Fruit fly (Drosophila melanogaster) whole organism, embryonic: ENCODE measurements around the gene ssh.
A peak's percentile ranks its signal among the peaks of the same experiment; 100 is the strongest.

ENCODE experiments used
- Ada2b ChIP-seq: fragments of 200-800 bp; sonication (Bioruptor generic); IDR thresholded peaks from 2 replicates; pipeline ENCODE4 v1.3.6; 2022; ENCODE audit warnings: missing biosample characterization, missing genetic modification characterization
- Adf1 ChIP-seq: fragments of 200-800 bp; sonication (Bioruptor generic); IDR thresholded peaks from 2 replicates; pipeline ENCODE4 v1.3.6; 2022; ENCODE audit warnings: missing biosample characterization, missing genetic modification characterization
- Atf-2 ChIP-seq: fragments of 200-800 bp; sonication (Bioruptor generic); optimal IDR thresholded peaks from 2 replicates; lab custom pipeline; 2016; ENCODE audit warnings: missing biosample characterization, missing genetic modification characterization
- CG11456 ChIP-seq: fragments of 200-800 bp; sonication (Bioruptor generic); IDR thresholded peaks from 3 replicates; pipeline ENCODE4 v1.3.6; 2022; ENCODE audit warnings: missing biosample characterization, missing genetic modification characterization
- CG11695 ChIP-seq: fragments of 200-800 bp; sonication (Bioruptor generic); IDR thresholded peaks from 3 replicates; pipeline ENCODE4 v1.3.6; 2022; ENCODE audit warnings: missing biosample characterization, missing genetic modification characterization
- CG11723 ChIP-seq: fragments of 200-800 bp; sonication (Bioruptor generic); optimal IDR thresholded peaks from 2 replicates; lab custom pipeline; 2017; ENCODE audit warnings: missing biosample characterization, mild to moderate bottlenecking, missing genetic modification characterization
- CG12104 ChIP-seq: fragments of 200-800 bp; sonication (Bioruptor generic); optimal IDR thresholded peaks from 3 replicates; lab custom pipeline; 2016; ENCODE audit warnings: missing biosample characterization, missing genetic modification characterization
- CG12236 ChIP-seq: fragments of 200-800 bp; sonication (Bioruptor generic); optimal IDR thresholded peaks from 2 replicates; lab custom pipeline; 2016; ENCODE audit warnings: missing biosample characterization, missing genetic modification characterization
- CG14667 ChIP-seq: fragments of 200-800 bp; sonication (Bioruptor generic); IDR thresholded peaks from 2 replicates; pipeline ENCODE4 v1.3.6; 2022; ENCODE audit warnings: missing biosample characterization, missing genetic modification characterization
- CG15479 ChIP-seq: fragments of 200-800 bp; sonication (Bioruptor generic); optimal IDR thresholded peaks from 3 replicates; lab custom pipeline; 2019; ENCODE audit warnings: missing biosample characterization, mild to moderate bottlenecking, missing genetic modification characterization, moderate library complexity
- CG2120 ChIP-seq: fragments of 200-800 bp; sonication (Bioruptor generic); optimal IDR thresholded peaks from 3 replicates; lab custom pipeline; 2016; ENCODE audit warnings: missing biosample characterization, missing genetic modification characterization
- CG2129 ChIP-seq: fragments of 200-800 bp; sonication (Bioruptor generic); IDR thresholded peaks from 2 replicates; pipeline ENCODE4 v1.3.6; 2022; ENCODE audit warnings: missing biosample characterization, missing genetic modification characterization; ENCODE audit not compliant: partially characterized antibody
- CG2875 ChIP-seq: fragments of 200-800 bp; sonication (Bioruptor generic); optimal IDR thresholded peaks from 2 replicates; lab custom pipeline; 2017; ENCODE audit warnings: missing biosample characterization, mild to moderate bottlenecking, missing genetic modification characterization, missing genetic modification reagents
- CG3163 ChIP-seq: fragments of 200-800 bp; sonication (Bioruptor generic); optimal IDR thresholded peaks from 3 replicates; lab custom pipeline; 2016; ENCODE audit warnings: missing biosample characterization, missing genetic modification characterization
- CG33557 ChIP-seq: fragments of 200-800 bp; sonication (Bioruptor generic); optimal IDR thresholded peaks from 2 replicates; lab custom pipeline; 2019; ENCODE audit warnings: missing biosample characterization, mild to moderate bottlenecking, missing genetic modification characterization, moderate library complexity
- CG3995 ChIP-seq: fragments of 200-800 bp; sonication (Bioruptor generic); optimal IDR thresholded peaks from 3 replicates; lab custom pipeline; 2016; ENCODE audit warnings: missing biosample characterization, missing genetic modification characterization
- CG4707 ChIP-seq: fragments of 200-800 bp; sonication (Bioruptor generic); optimal IDR thresholded peaks from 2 replicates; lab custom pipeline; 2018; ENCODE audit warnings: missing biosample characterization, mild to moderate bottlenecking, missing genetic modification characterization, moderate library complexity
- CG5245 ChIP-seq: fragments of 200-800 bp; sonication (Bioruptor generic); optimal IDR thresholded peaks from 3 replicates; lab custom pipeline; 2016; ENCODE audit warnings: missing biosample characterization, missing genetic modification characterization
- CG6683 ChIP-seq: fragments of 200-800 bp; sonication (Bioruptor generic); optimal IDR thresholded peaks from 2 replicates; lab custom pipeline; 2017; ENCODE audit warnings: missing biosample characterization, mild to moderate bottlenecking, missing genetic modification characterization, missing genetic modification reagents
- Deaf1 ChIP-seq: fragments of 200-800 bp; optimal IDR thresholded peaks from 3 replicates; lab custom pipeline; 2019; ENCODE audit warnings: missing biosample characterization, mild to moderate bottlenecking, missing genetic modification characterization, moderate library complexity
- Dip2 ChIP-seq: fragments of 200-800 bp; sonication (Bioruptor generic); IDR thresholded peaks from 2 replicates; pipeline ENCODE4 v1.3.6; 2022; ENCODE audit warnings: missing biosample characterization, missing genetic modification characterization
- Dref ChIP-seq: fragments of 200-800 bp; sonication (Bioruptor generic); IDR thresholded peaks from 2 replicates; pipeline ENCODE4 v1.3.6; 2022; ENCODE audit warnings: missing biosample characterization, missing genetic modification characterization
- E2f1 ChIP-seq: fragments of 200-800 bp; sonication (Bioruptor generic); IDR thresholded peaks from 2 replicates; pipeline ENCODE4 v1.3.6; 2022; ENCODE audit warnings: missing biosample characterization, missing genetic modification characterization
- ERR ChIP-seq: fragments of 200-800 bp; sonication (Bioruptor generic); optimal IDR thresholded peaks from 2 replicates; lab custom pipeline; 2016; ENCODE audit warnings: missing biosample characterization, missing genetic modification characterization
- Fer1 ChIP-seq: fragments of 200-800 bp; sonication (Bioruptor generic); optimal IDR thresholded peaks from 2 replicates; lab custom pipeline; 2017; ENCODE audit warnings: missing biosample characterization, mild to moderate bottlenecking, missing genetic modification characterization
- Fer2 ChIP-seq: fragments of 200-800 bp; sonication (Bioruptor generic); optimal IDR thresholded peaks from 2 replicates; lab custom pipeline; 2018; ENCODE audit warnings: missing biosample characterization, mild to moderate bottlenecking, missing genetic modification characterization, moderate library complexity
- Fer3 ChIP-seq: fragments of 200-800 bp; sonication (Bioruptor generic); optimal IDR thresholded peaks from 2 replicates; lab custom pipeline; 2018; ENCODE audit warnings: missing biosample characterization, mild to moderate bottlenecking, missing genetic modification characterization, moderate library complexity
- Hey ChIP-seq: fragments of 200-800 bp; sonication (Bioruptor generic); optimal IDR thresholded peaks from 3 replicates; lab custom pipeline; 2018; ENCODE audit warnings: missing biosample characterization, mild to moderate bottlenecking, missing genetic modification characterization
- Oaz ChIP-seq: fragments of 200-800 bp; sonication (Bioruptor generic); IDR thresholded peaks from 2 replicates; pipeline ENCODE4 v1.3.6; 2022; ENCODE audit warnings: missing biosample characterization, missing genetic modification characterization
- Poxn ChIP-seq: fragments of 200-800 bp; sonication (Bioruptor generic); IDR thresholded peaks from 2 replicates; pipeline ENCODE4 v1.3.6; 2022; ENCODE audit warnings: missing biosample characterization, missing genetic modification characterization
- TFAM ChIP-seq: fragments of 200-800 bp; sonication (Bioruptor generic); optimal IDR thresholded peaks from 2 replicates; lab custom pipeline; 2017; ENCODE audit warnings: missing biosample characterization, missing genetic modification characterization, inconsistent platforms
- Xrp1 ChIP-seq: fragments of 200-800 bp; sonication (Bioruptor generic); IDR thresholded peaks from 2 replicates; pipeline ENCODE4 v1.3.6; 2022; ENCODE audit warnings: missing biosample characterization, missing genetic modification characterization
- cad ChIP-seq: fragments of >200 bp; optimal IDR thresholded peaks from 2 replicates; lab custom pipeline; 2017; ENCODE audit warnings: missing biosample characterization, missing genetic modification characterization
- dati ChIP-seq: fragments of 200-800 bp; sonication (Bioruptor generic); IDR thresholded peaks from 2 replicates; pipeline ENCODE4 v1.3.6; 2022; ENCODE audit warnings: missing biosample characterization, missing genetic modification characterization
- emc ChIP-seq: fragments of 200-800 bp; sonication (Bioruptor generic); optimal IDR thresholded peaks from 2 replicates; lab custom pipeline; 2016; ENCODE audit warnings: missing biosample characterization, missing genetic modification characterization
- ems ChIP-seq: fragments of 200-800 bp; sonication (Bioruptor generic); optimal IDR thresholded peaks from 3 replicates; lab custom pipeline; 2016; ENCODE audit warnings: missing biosample characterization, missing genetic modification characterization
- gce ChIP-seq: fragments of 200-800 bp; sonication (Bioruptor generic); IDR thresholded peaks from 3 replicates; pipeline ENCODE4 v1.3.6; 2022; ENCODE audit warnings: missing biosample characterization, missing genetic modification characterization
- hbn ChIP-seq: fragments of 200-800 bp; sonication (Bioruptor generic); IDR thresholded peaks from 2 replicates; pipeline ENCODE4 v1.3.6; 2022; ENCODE audit warnings: missing biosample characterization, missing genetic modification characterization; ENCODE audit not compliant: partially characterized antibody
- her ChIP-seq: fragments of 200-800 bp; sonication (Bioruptor generic); optimal IDR thresholded peaks from 2 replicates; lab custom pipeline; 2016; ENCODE audit warnings: missing biosample characterization, missing genetic modification characterization
- jigr1 ChIP-seq: fragments of 200-800 bp; sonication (Bioruptor generic); IDR thresholded peaks from 3 replicates; pipeline ENCODE4 v1.3.6; 2022; ENCODE audit warnings: missing biosample characterization, missing genetic modification characterization
- jumu ChIP-seq: fragments of 200-800 bp; sonication (Bioruptor generic); optimal IDR thresholded peaks from 3 replicates; lab custom pipeline; 2016; ENCODE audit warnings: missing biosample characterization, missing genetic modification characterization
- kni ChIP-seq: fragments of 200-800 bp; sonication (Bioruptor generic); optimal IDR thresholded peaks from 3 replicates; lab custom pipeline; 2017; ENCODE audit warnings: mild to moderate bottlenecking, missing biosample characterization, missing genetic modification reagents, missing genetic modification characterization
- nerfin-2 ChIP-seq: fragments of 200-800 bp; sonication (Bioruptor generic); IDR thresholded peaks from 2 replicates; pipeline ENCODE4 v1.3.6; 2022; ENCODE audit warnings: missing biosample characterization, missing genetic modification characterization; ENCODE audit not compliant: partially characterized antibody
- org-1 ChIP-seq: fragments of 200-800 bp; sonication (Bioruptor generic); optimal IDR thresholded peaks from 2 replicates; lab custom pipeline; 2017; ENCODE audit warnings: missing biosample characterization, missing genetic modification characterization
- pum ChIP-seq: fragments of 200-800 bp; sonication (Bioruptor generic); optimal IDR thresholded peaks from 2 replicates; lab custom pipeline; 2016; ENCODE audit warnings: missing biosample characterization, missing genetic modification characterization
- sna ChIP-seq: fragments of 200-800 bp; sonication (Bioruptor generic); IDR thresholded peaks from 2 replicates; pipeline ENCODE4 v1.3.6; 2022; ENCODE audit warnings: missing biosample characterization, missing genetic modification characterization; ENCODE audit not compliant: partially characterized antibody
- stwl ChIP-seq: fragments of 200-800 bp; sonication (Bioruptor generic); optimal IDR thresholded peaks from 3 replicates; lab custom pipeline; 2018; ENCODE audit warnings: missing biosample characterization, mild to moderate bottlenecking, missing genetic modification characterization, moderate library complexity
- wek ChIP-seq: fragments of 200-800 bp; sonication (Bioruptor generic); optimal IDR thresholded peaks from 3 replicates; lab custom pipeline; 2018; ENCODE audit warnings: missing biosample characterization, mild to moderate bottlenecking, missing genetic modification characterization, moderate library complexity
- z ChIP-seq: fragments of 200-800 bp; sonication (Bioruptor generic); IDR thresholded peaks from 3 replicates; pipeline ENCODE4 v1.3.6; 2022; ENCODE audit warnings: missing biosample characterization, missing genetic modification characterization
- zfh1 ChIP-seq: fragments of 200-800 bp; sonication (Bioruptor generic); IDR thresholded peaks from 3 replicates; pipeline ENCODE4 v1.3.6; 2022; ENCODE audit warnings: missing biosample characterization, missing genetic modification characterization

ssh gene

dm6 chr3R:24917814-24918636, 26.7 kb downstream of the ssh start, which contains the start of the genes PIG-S, sud1 and CG11168 (continued):
- TF ChIP-seq jigr1 (GFP tag; lab: Robert Waterston, UW): 0 out of 3 replicates have a peak, but pooled peaks have one; percentile 17
- TF ChIP-seq Oaz: peak; percentile 17; the same call in 1 of the 2 replicates
- TF ChIP-seq hbn: peak; percentile 92
- TF ChIP-seq zfh1: peak; percentile 61; the same call in 2 of the 3 replicates
- no peak for TF ChIP-seq dati (GFP tag; lab: Robert Waterston, UW)
- TF ChIP-seq TFAM: no peak
- no peak for TF ChIP-seq z (GFP tag; lab: Robert Waterston, UW)
- TF ChIP-seq cad: no peak
- TF ChIP-seq stwl: peak; percentile 13
- no peak for TF ChIP-seq CG5245
- no peak for TF ChIP-seq CG11695
- TF ChIP-seq wek: no peak
- TF ChIP-seq Fer3 (tag; lab: Kevin White, UChicago): no peak
- TF ChIP-seq pum (GFP tag; lab: Kevin White, UChicago): no peak
- TF ChIP-seq ems (GFP tag; lab: Kevin White, UChicago): no peak
- TF ChIP-seq CG2120 (GFP tag; lab: Kevin White, UChicago): peak; percentile 48
- TF ChIP-seq gce: no peak
- no peak for TF ChIP-seq emc (GFP tag; lab: Kevin White, UChicago)
- no peak for TF ChIP-seq Atf-2 (GFP tag; lab: Kevin White, UChicago)
- no peak for TF ChIP-seq Hey
- peak; percentile 60 for TF ChIP-seq CG3995
- TF ChIP-seq ERR (GFP tag; lab: Kevin White, UChicago): no peak
- no peak for TF ChIP-seq Fer1
- no peak for TF ChIP-seq jumu (GFP tag; lab: Kevin White, UChicago)
- TF ChIP-seq CG3163: no peak
- TF ChIP-seq CG2129 (GFP tag; lab: Robert Waterston, UW): peak; percentile 87
- peak; percentile 59 for TF ChIP-seq CG14667 (GFP tag; lab: Robert Waterston, UW)
- no peak for TF ChIP-seq her (GFP tag; lab: Kevin White, UChicago)
- no peak for TF ChIP-seq CG4707 (GFP tag; lab: Kevin White, UChicago)
- peak; percentile 36; the same call in 1 of the 2 replicates for TF ChIP-seq Adf1
- 0 out of 2 replicates have a peak, but pooled peaks have one; percentile 23 for TF ChIP-seq Dref (GFP tag; lab: Robert Waterston, UW)
- TF ChIP-seq Ada2b (GFP tag; lab: Robert Waterston, UW): peak; percentile 55; the same call in 1 of the 2 replicates
- TF ChIP-seq CG33557 (GFP tag; lab: Kevin White, UChicago): peak; percentile 38
- TF ChIP-seq CG15479: no peak
- TF ChIP-seq E2f1 (GFP tag; lab: Robert Waterston, UW): 0 out of 2 replicates have a peak, but pooled peaks have one; percentile 30
- no peak for TF ChIP-seq org-1 (GFP tag; lab: Kevin White, UChicago)
- peak; percentile 11 for TF ChIP-seq CG2875 (GFP tag; lab: Kevin White, UChicago)
- no peak for TF ChIP-seq Deaf1 (tag; lab: Kevin White, UChicago)
- TF ChIP-seq CG11723: no peak
- no peak for TF ChIP-seq CG12104 (GFP tag; lab: Kevin White, UChicago)
- TF ChIP-seq nerfin-2: peak; percentile 81
- no peak for TF ChIP-seq CG12236 (GFP tag; lab: Kevin White, UChicago)
- TF ChIP-seq Fer2 (tag; lab: Kevin White, UChicago): peak; percentile 34
- peak; percentile 62; the same call in 1 of the 2 replicates for TF ChIP-seq Poxn (GFP tag; lab: Robert Waterston, UW)
- peak; percentile 91 for TF ChIP-seq sna (GFP tag; lab: Robert Waterston, UW)
- no peak for TF ChIP-seq Dip2 (GFP tag; lab: Robert Waterston, UW)
- peak; percentile 72 for TF ChIP-seq CG11456
- no peak for TF ChIP-seq CG6683
- no peak for TF ChIP-seq kni (GFP tag; lab: Kevin White, UChicago)
- TF ChIP-seq Xrp1: peak; percentile 68
